Worm (Caenorhabditis elegans): ENCODE measurements around the gene cutl-9.
A peak's percentile ranks its signal among the peaks of the same experiment; 100 is the strongest.

Gene cutl-9

ce11 chrII:10660892-10661291 is 38.8 kb downstream of the cutl-9 start, which contains the start of gene marc-2:
Gene marc-2 (minus strand): TSS chrII:10660992.
- TF ChIP-seq zim-3 (tag; optimal IDR thresholded peaks at IDR 0.05) = no peak
- TF ChIP-seq madf-6 (GFP tag; IDR thresholded peaks at IDR 0.05) = peak; percentile 38; the same call in 1 of the 2 replicates

- TF ChIP-seq dpff-1 (tag; optimal IDR thresholded peaks at IDR 0.05) (no peak), bed-1 (GFP tag; IDR thresholded peaks at IDR 0.05) (0 out of 2 replicates have a peak, but pooled peaks have one; percentile 35)
These were observed 39.5 kb downstream of the cutl-9 start for ce11 chrII:10661448-10662064.

- no peak for TF ChIP-seq tlf-1 (GFP tag; optimal IDR thresholded peaks at IDR 0.05)
- no peak for TF ChIP-seq K11D2.4 (GFP tag; IDR thresholded peaks at IDR 0.05)
- no peak for TF ChIP-seq xnd-1 (tag; optimal IDR thresholded peaks at IDR 0.05)
- no peak for TF ChIP-seq efl-1 (GFP tag; optimal IDR thresholded peaks at IDR 0.05)
- no peak for TF ChIP-seq Y67H2A.10 (GFP tag; conservative IDR thresholded peaks at IDR 0.05)
- no peak for TF ChIP-seq cebp-2 (GFP tag; IDR thresholded peaks at IDR 0.05)
- TF ChIP-seq gei-17 (GFP tag; optimal IDR thresholded peaks at IDR 0.05) = no peak
- no peak for TF ChIP-seq tbx-9 (tag; optimal IDR thresholded peaks at IDR 0.05; ENCODE audit: borderline replicate concordance)
- no peak for TF ChIP-seq K12H6.12 (tag; optimal IDR thresholded peaks at IDR 0.05)
- no peak for TF ChIP-seq ekl-4 (GFP tag; IDR thresholded peaks at IDR 0.05)
- TF ChIP-seq zim-3 (tag; optimal IDR thresholded peaks at IDR 0.05) = no peak
- no peak for TF ChIP-seq ceh-40 (GFP tag; IDR thresholded peaks at IDR 0.05)
- TF ChIP-seq ztf-6 (GFP tag; IDR thresholded peaks at IDR 0.05) = no peak
- TF ChIP-seq ets-4 (GFP tag; optimal IDR thresholded peaks at IDR 0.05) = no peak
- 0 out of 2 replicates have a peak, but pooled peaks have one; percentile 9 for TF ChIP-seq B0019.2 (GFP tag; conservative IDR thresholded peaks at IDR 0.05)
- TF ChIP-seq somi-1 (GFP tag; optimal IDR thresholded peaks at IDR 0.05) = no peak
- TF ChIP-seq athp-1 (tag; optimal IDR thresholded peaks at IDR 0.05) = no peak
- TF ChIP-seq hmg-1.2 (GFP tag; IDR thresholded peaks at IDR 0.05) = no peak
- TF ChIP-seq ztf-25 (GFP tag; IDR thresholded peaks at IDR 0.05) = no peak
- TF ChIP-seq egl-18 (GFP tag; IDR thresholded peaks at IDR 0.05) = no peak
- TF ChIP-seq snpc-4 (GFP tag; optimal IDR thresholded peaks at IDR 0.05) = no peak
- TF ChIP-seq snpc-4 (tag; optimal IDR thresholded peaks at IDR 0.05) = no peak
- 0 out of 2 replicates have a peak, but pooled peaks have one; percentile 4 for TF ChIP-seq mcd-1 (GFP tag; IDR thresholded peaks at IDR 0.05)
- no peak for TF ChIP-seq B0336.3 (GFP tag; IDR thresholded peaks at IDR 0.05)
- TF ChIP-seq lag-1 (GFP tag; IDR thresholded peaks at IDR 0.05) = no peak
- no peak for TF ChIP-seq sptf-2 (GFP tag; optimal IDR thresholded peaks at IDR 0.05)
- no peak for TF ChIP-seq F57A8.1 (GFP tag; optimal IDR thresholded peaks at IDR 0.05)
- TF ChIP-seq nfyb-1 (GFP tag; IDR thresholded peaks at IDR 0.05) = peak; percentile 59; the same call in 1 of the 2 replicates
- no peak for TF ChIP-seq Y53F4B.3 (GFP tag; IDR thresholded peaks at IDR 0.05)
- TF ChIP-seq ztf-3 (GFP tag; optimal IDR thresholded peaks at IDR 0.05) = no peak
- TF ChIP-seq hsf-1 (GFP tag; IDR thresholded peaks at IDR 0.05) = 0 out of 2 replicates have a peak, but pooled peaks have one; percentile 32
- TF ChIP-seq ceh-100 (GFP tag; IDR thresholded peaks at IDR 0.05) = no peak
- no peak for TF ChIP-seq hrde-1 (tag; optimal IDR thresholded peaks at IDR 0.05; ENCODE audit: borderline replicate concordance)
- no peak for TF ChIP-seq B0261.1 (tag; optimal IDR thresholded peaks at IDR 0.05)
- 0 out of 2 replicates have a peak, but pooled peaks have one; percentile 13 for TF ChIP-seq D2030.7 (GFP tag; IDR thresholded peaks at IDR 0.05)
- no peak for TF ChIP-seq hlh-12 (tag; optimal IDR thresholded peaks at IDR 0.05)
- TF ChIP-seq chd-7 (tag; optimal IDR thresholded peaks at IDR 0.05) = no peak
- peak; percentile 34; the same call in 1 of the 2 replicates for TF ChIP-seq F33H1.4 (GFP tag; IDR thresholded peaks at IDR 0.05)
- no peak for TF ChIP-seq C17E4.6 (GFP tag; IDR thresholded peaks at IDR 0.05)
- TF ChIP-seq snpc-1.3 (tag; optimal IDR thresholded peaks at IDR 0.05; ENCODE audit: insufficient read depth) = peak; percentile 0
- TF ChIP-seq mxl-1 (tag; optimal IDR thresholded peaks at IDR 0.05) = no peak
These were observed 40.2 kb downstream of the cutl-9 start for ce11 chrII:10662279-10662678.
